Worm (Caenorhabditis elegans): ENCODE measurements around the gene rpia-1.

The rpia-1 gene

DNA sequence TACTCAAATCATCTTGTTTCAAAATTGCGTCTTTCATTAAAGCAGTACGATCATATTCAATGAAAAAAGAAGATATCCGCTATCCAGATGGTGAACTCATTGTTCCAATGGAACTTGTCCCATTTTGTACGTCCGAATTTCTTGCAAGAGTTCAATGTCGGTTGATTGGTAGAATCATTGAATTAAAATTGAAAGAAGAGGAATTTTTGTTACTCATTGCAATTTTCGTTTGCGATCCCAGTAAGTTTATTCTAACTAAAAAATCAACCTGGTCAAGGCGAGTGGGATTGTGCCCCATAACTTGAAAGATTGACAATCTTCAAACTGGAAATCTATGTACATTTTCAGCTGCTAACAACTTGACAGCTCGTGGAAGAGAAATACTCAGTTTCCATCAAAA is 26.4 kb upstream of the rpia-1 start:
- TF ChIP-seq grh-1 (GFP tag; IDR thresholded peaks at IDR 0.05) (no peak), hpl-2 (GFP tag; optimal IDR thresholded peaks at IDR 0.05) (no peak), ceh-88 (GFP tag; IDR thresholded peaks at IDR 0.05) (no peak), skn-1 (tag; optimal IDR thresholded peaks at IDR 0.05) (no peak), alr-1 (tag; optimal IDR thresholded peaks at IDR 0.05; ENCODE audit: borderline replicate concordance) (no peak), snpc-4 (tag; optimal IDR thresholded peaks at IDR 0.05) (no peak), zag-1 (tag; optimal IDR thresholded peaks at IDR 0.05) (no peak), pqm-1 (tag; optimal IDR thresholded peaks at IDR 0.05) (no peak), ceh-82 (tag; optimal IDR thresholded peaks at IDR 0.05) (no peak), dpl-1 (GFP tag; optimal IDR thresholded peaks at IDR 0.05) (no peak), ets-5 (GFP tag; IDR thresholded peaks at IDR 0.05) (no peak), ztf-4 (tag; optimal IDR thresholded peaks at IDR 0.05) (no peak), pax-3 (tag; optimal IDR thresholded peaks at IDR 0.05) (no peak), vab-15 (tag; optimal IDR thresholded peaks at IDR 0.05) (no peak), isw-1 (GFP tag; IDR thresholded peaks at IDR 0.05) (no peak), tbx-2 (tag; optimal IDR thresholded peaks at IDR 0.05) (no peak)

ce11 chrIII:7100001-7100400 is 22.9 kb upstream of the rpia-1 start, which contains the start of gene ZK418.11:
ZK418.11 (plus strand) TSS chrIII:7100289.
- TF ChIP-seq F16B12.6 (tag; optimal IDR thresholded peaks at IDR 0.05) (no peak), hlh-4 (tag; optimal IDR thresholded peaks at IDR 0.05) (no peak), efl-1 (optimal IDR thresholded peaks at IDR 0.05) (no peak), efl-1 (GFP tag; optimal IDR thresholded peaks at IDR 0.05 in 1 of 2) (no peak), nhr-90 (tag; optimal IDR thresholded peaks at IDR 0.05; ENCODE audit: poor library complexity) (no peak), dsc-1 (tag; optimal IDR thresholded peaks at IDR 0.05) (peak; percentile 55), nhr-47 (tag; optimal IDR thresholded peaks at IDR 0.05) (no peak), ceh-63 (GFP tag; optimal IDR thresholded peaks at IDR 0.05) (no peak), lin-13 (GFP tag; optimal IDR thresholded peaks at IDR 0.05) (no peak), alr-1 (tag; optimal IDR thresholded peaks at IDR 0.05; ENCODE audit: borderline replicate concordance) (no peak), nhr-12 (tag; optimal IDR thresholded peaks at IDR 0.05) (no peak), pag-3 (tag; optimal IDR thresholded peaks at IDR 0.05; ENCODE audit: borderline replicate concordance, insufficient read depth) (no peak), skn-1 (tag; optimal IDR thresholded peaks at IDR 0.05) (no peak), pqm-1 (tag; optimal IDR thresholded peaks at IDR 0.05) (no peak), lin-14 (GFP tag; optimal IDR thresholded peaks at IDR 0.05) (no peak), ztf-11 (tag; optimal IDR thresholded peaks at IDR 0.05) (no peak), mep-1 (tag; optimal IDR thresholded peaks at IDR 0.05) (no peak), nhr-71 (tag; optimal IDR thresholded peaks at IDR 0.05) (peak; percentile 26), egl-27 (tag; optimal IDR thresholded peaks at IDR 0.05) (no peak), xbp-1 (tag; optimal IDR thresholded peaks at IDR 0.05) (no peak), fkh-8 (tag; optimal IDR thresholded peaks at IDR 0.05) (peak; percentile 73), nhr-11 (tag; optimal IDR thresholded peaks at IDR 0.05) (peak; percentile 36), C34B4.2 (tag; optimal IDR thresholded peaks at IDR 0.05) (no peak), aly-2 (tag; optimal IDR thresholded peaks at IDR 0.05) (no peak), lsy-2 (tag; optimal IDR thresholded peaks at IDR 0.05) (no peak), blmp-1 (tag; optimal IDR thresholded peaks at IDR 0.05) (no peak)

- TF ChIP-seq pag-3 (tag; optimal IDR thresholded peaks at IDR 0.05; ENCODE audit: borderline replicate concordance, insufficient read depth), result no peak
- TF ChIP-seq nhr-76 (tag; optimal IDR thresholded peaks at IDR 0.05), result no peak
- TF ChIP-seq zag-1 (tag; optimal IDR thresholded peaks at IDR 0.05), result no peak
- TF ChIP-seq swsn-7 (tag; optimal IDR thresholded peaks at IDR 0.05), result no peak
- no peak for TF ChIP-seq ceh-90 (tag; optimal IDR thresholded peaks at IDR 0.05)
- TF ChIP-seq pax-3 (tag; optimal IDR thresholded peaks at IDR 0.05), result no peak
Observed at ce11 chrIII:7101814-7102477, 21.0 kb upstream of the rpia-1 start.
